Worm (Caenorhabditis elegans): ENCODE results near the gene F44E5.4.
A peak's percentile ranks its signal among the peaks of the same experiment; 100 is the strongest.

DNA sequence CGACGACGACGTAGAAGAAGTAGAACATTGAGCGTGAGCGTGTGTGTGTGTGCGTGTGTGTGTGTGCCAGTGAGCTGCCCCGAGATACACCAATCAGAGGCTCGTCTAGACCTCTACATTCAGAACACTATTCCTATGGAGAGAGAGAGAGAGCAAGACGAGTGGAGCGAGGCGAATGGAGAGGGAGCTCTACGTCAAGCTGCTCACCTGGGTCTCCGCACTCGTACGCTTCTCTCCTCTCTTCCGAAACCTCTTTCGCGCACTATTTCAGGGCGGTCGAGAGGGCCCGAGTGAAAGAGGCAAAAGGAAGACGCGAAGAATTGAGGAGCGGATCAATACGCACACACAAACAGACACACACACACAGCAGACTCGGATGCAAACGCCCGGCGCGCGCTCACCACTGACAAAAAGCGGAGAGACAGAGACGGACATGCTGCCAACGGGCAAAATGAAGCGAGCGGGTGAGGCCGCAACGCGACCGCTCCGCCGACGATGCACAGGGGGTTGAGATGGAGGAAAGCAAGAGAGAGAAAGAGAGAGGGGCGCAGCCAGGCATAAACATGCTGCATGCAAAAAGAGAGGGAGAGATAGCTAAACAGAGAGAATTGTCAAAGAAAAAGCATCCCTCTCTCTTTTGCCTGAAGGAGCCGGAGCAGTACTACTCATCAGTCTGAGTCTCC, 9.5 kb downstream of the F44E5.4 start:
- no peak for TF ChIP-seq tra-4 (tag; optimal IDR thresholded peaks at IDR 0.05)
- peak; percentile 90 for TF ChIP-seq F13C5.2 (tag; optimal IDR thresholded peaks at IDR 0.05)
- TF ChIP-seq scrt-1 (GFP tag; IDR thresholded peaks at IDR 0.05): 0 out of 2 replicates have a peak, but pooled peaks have one; percentile 51
- peak; percentile 55 for TF ChIP-seq aly-1 (tag; optimal IDR thresholded peaks at IDR 0.05)
- 0 out of 2 replicates have a peak, but pooled peaks have one; percentile 53 for TF ChIP-seq tbx-11 (GFP tag; IDR thresholded peaks at IDR 0.05)
- no peak for TF ChIP-seq ceh-36 (tag; optimal IDR thresholded peaks at IDR 0.05)
